Worm (Caenorhabditis elegans) whole organism, L4 larva: Measurements from ENCODE around the gene srv-30.

Experiments
- egl-43 ChIP-seq: fragments of 200-800 bp; sonication (Bioruptor generic); IDR thresholded peaks from 2 replicates; pipeline ENCODE4 v1.3.6; 2022; ENCODE audit warnings: missing genetic modification reagents, missing genetic modification characterization, missing compliant biosample characterization
- lin-13 ChIP-seq: fragments of 150-350 bp; optimal IDR thresholded peaks from 2 replicates; lab custom pipeline; 2014; ENCODE audit warnings: missing biosample characterization, missing genetic modification reagents, missing genetic modification characterization
- nhr-10 ChIP-seq: fragments of 150-350 bp; optimal IDR thresholded peaks from 2 replicates; lab custom pipeline; 2014; ENCODE audit warnings: missing biosample characterization, missing genetic modification characterization

DNA sequence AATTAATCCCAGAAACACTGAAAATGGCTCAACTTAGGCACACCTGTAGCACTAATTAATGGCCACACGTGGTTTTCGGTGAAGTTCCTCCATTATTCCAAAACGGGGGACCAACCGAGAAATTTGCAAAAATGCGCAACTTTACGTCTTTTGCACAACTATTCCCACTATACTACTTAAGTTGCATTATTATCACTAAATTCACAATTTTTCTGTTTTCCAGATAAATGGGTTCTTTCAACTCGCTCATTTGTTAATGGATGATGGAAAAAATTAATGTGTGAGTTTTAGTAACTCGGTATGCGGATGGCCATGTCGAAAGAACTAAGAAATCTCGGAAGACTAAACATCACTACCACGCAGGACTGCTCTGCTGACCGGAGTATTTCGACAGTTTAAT is 14.6 kb downstream of the srv-30 start, which contains the start of gene T13A10.64:
- TF ChIP-seq egl-43 (GFP tag; lab: Robert Waterston, UW): no peak
- TF ChIP-seq nhr-10 (tag; lab: Kevin White, UChicago): no peak
- no peak for TF ChIP-seq lin-13
